Fruit fly (Drosophila melanogaster): ENCODE measurements around the gene CG3165.
A peak's percentile ranks its signal among the peaks of the same experiment; 100 is the strongest.

CG3165 gene

DNA sequence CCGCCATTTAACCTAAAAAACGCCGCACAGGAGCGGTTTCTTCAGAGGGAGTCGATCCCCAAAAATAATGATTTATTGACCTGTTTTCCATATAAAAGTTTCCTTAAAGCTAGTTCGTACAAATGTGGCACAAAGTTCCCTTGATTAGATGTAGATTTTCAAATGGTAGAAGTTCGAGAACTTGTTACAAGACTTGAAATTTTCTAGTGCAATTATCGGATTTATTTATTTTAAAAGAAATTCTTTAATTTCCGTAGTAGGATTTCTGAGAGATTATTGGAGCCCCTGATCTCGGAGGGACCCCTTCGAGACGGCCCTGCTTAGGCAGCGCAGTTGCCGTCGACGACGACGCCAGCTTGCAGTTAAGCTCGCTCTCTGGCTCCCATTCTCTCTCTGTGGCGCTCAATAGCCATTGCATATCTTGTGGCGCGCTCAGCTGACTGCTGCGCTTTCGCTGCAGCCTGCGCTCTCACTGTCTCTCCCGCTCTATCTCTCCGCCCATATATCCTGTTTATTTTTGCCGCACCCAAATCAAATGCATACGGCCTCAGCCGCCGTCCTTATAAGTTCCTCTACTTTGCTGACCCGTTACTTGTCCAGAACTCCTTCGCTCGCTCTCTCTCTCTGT, 19.3 kb upstream of the CG3165 start (continued):
- TF ChIP-seq dsf (GFP tag; optimal IDR thresholded peaks at IDR 0.05; ENCODE audit: borderline replicate concordance) (no peak), h (GFP tag; optimal IDR thresholded peaks at IDR 0.05) (peak; percentile 89), Dfd (GFP tag; optimal IDR thresholded peaks at IDR 0.05) (no peak), N (GFP tag; optimal IDR thresholded peaks at IDR 0.05) (no peak), dl (GFP tag; optimal IDR thresholded peaks at IDR 0.05; ENCODE audit: insufficient read depth in 1 of 2, partially characterized antibody in 2 of 2) (no peak), pan (optimal IDR thresholded peaks at IDR 0.05) (no peak), Dif (GFP tag; optimal IDR thresholded peaks at IDR 0.05; ENCODE audit: partially characterized antibody) (peak; percentile 61), jim (GFP tag; optimal IDR thresholded peaks at IDR 0.05) (no peak), Abd-B (GFP tag; optimal IDR thresholded peaks at IDR 0.05) (no peak), Myc (optimal IDR thresholded peaks at IDR 0.05) (no peak)

DNA sequence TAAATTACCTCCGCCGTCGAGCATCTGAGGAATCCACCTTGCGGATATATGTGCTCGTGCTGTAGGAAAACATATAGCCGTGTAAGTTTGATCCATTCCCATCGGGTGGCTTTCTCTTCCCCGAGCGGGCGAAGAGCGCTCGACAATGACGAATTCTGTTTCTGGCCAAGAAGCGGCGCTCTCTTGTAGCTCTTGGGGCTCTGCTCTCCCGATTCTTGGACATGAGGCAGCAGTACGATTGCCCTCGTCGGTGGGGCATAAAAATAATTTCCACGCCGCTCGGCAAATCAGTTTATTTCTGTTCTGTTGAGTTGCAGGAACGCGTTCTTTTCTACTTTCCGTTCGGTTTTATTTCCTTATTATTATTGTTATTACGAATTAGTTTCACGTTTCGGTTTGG, 18.1 kb upstream of the CG3165 start:
- TF ChIP-seq rgr (GFP tag; optimal IDR thresholded peaks at IDR 0.05): no peak
- peak; percentile 4 to 11 for TF ChIP-seq dl (GFP tag; optimal IDR thresholded peaks at IDR 0.05; ENCODE audit: insufficient read depth in 1 of 2, partially characterized antibody in 2 of 2)
- TF ChIP-seq sage (GFP tag; optimal IDR thresholded peaks at IDR 0.05): no peak
- TF ChIP-seq jim (GFP tag; optimal IDR thresholded peaks at IDR 0.05): no peak
- TF ChIP-seq Rel (GFP tag; optimal IDR thresholded peaks at IDR 0.05): no peak
- TF ChIP-seq Rel (tag; optimal IDR thresholded peaks at IDR 0.05): no peak

DNA sequence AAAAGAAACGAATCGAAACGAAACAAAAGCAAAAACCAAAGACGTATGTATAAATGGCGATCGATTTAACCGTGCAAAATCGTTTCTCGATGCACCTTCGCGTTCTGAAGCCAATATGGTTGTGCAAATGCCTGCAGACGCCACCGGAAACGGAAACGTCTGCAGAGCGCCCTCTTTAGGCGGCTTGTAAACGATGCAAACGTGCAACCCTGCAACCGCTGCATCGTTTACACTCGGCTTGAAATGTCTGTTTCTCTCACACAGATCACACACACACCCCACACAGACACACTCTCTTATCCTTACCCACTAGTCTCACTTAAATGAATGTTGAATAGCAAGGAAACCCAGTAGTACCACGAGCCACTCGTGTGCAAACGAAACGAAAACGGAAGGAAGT, 10.0 kb upstream of the CG3165 start:
- TF ChIP-seq CrebA (GFP tag; optimal IDR thresholded peaks at IDR 0.05; ENCODE audit: borderline replicate concordance) (no peak), CG32264 (GFP tag; optimal IDR thresholded peaks at IDR 0.05) (no peak), Jra (GFP tag; optimal IDR thresholded peaks at IDR 0.05) (no peak), Hnf4 (GFP tag; optimal IDR thresholded peaks at IDR 0.05) (no peak), fru (GFP tag; optimal IDR thresholded peaks at IDR 0.05) (no peak), GATAd (GFP tag; optimal IDR thresholded peaks at IDR 0.05) (no peak), h (GFP tag; optimal IDR thresholded peaks at IDR 0.05) (no peak), Hr83 (GFP tag; optimal IDR thresholded peaks at IDR 0.05; ENCODE audit: poor library complexity, severe bottlenecking) (no peak), Myc (optimal IDR thresholded peaks at IDR 0.05) (no peak)

DNA sequence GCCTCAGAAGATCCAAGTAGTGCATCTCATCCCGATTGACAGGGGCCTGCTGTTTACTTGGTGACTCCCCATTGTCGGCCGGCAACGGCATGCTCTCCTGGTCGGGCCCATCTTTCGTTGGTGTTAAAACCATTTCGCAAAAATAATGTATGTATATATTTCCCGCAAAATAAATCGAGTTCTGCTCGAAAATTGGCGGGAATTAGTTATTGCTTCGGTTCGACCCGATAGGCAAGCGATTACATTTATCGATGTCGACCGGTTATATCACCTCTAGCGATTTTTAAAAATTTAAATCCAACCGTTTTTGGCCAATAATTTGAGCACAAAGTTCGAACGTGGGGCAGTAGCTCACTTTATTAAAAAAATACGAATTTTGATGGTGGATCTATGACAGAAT, 7.5 kb upstream of the CG3165 start, which contains the start of gene Ts:
Gene Ts, minus strand, starts transcription at position 201 of the 400 bp plus-strand sequence.
- TF ChIP-seq HLH106 (tag; optimal IDR thresholded peaks at IDR 0.05) (no peak), h (GFP tag; optimal IDR thresholded peaks at IDR 0.05) (no peak), CG9705 (GFP tag; optimal IDR thresholded peaks at IDR 0.05) (no peak), pan (optimal IDR thresholded peaks at IDR 0.05) (no peak), psq (GFP tag; optimal IDR thresholded peaks at IDR 0.05) (no peak), brk (GFP tag; optimal IDR thresholded peaks at IDR 0.05) (no peak), Myc (optimal IDR thresholded peaks at IDR 0.05) (no peak), rgr (GFP tag; optimal IDR thresholded peaks at IDR 0.05) (no peak), ey (GFP tag; optimal IDR thresholded peaks at IDR 0.05) (no peak), lola (GFP tag; optimal IDR thresholded peaks at IDR 0.05) (no peak), Abd-B (GFP tag; optimal IDR thresholded peaks at IDR 0.05) (no peak), fru (GFP tag; optimal IDR thresholded peaks at IDR 0.05) (no peak), Jra (GFP tag; optimal IDR thresholded peaks at IDR 0.05) (no peak), sv (GFP tag; optimal IDR thresholded peaks at IDR 0.05) (no peak), sage (GFP tag; optimal IDR thresholded peaks at IDR 0.05) (no peak), Rel (GFP tag; optimal IDR thresholded peaks at IDR 0.05) (no peak), Rel (tag; optimal IDR thresholded peaks at IDR 0.05) (no peak), Hr78 (GFP tag; optimal IDR thresholded peaks at IDR 0.05) (no peak), dsf (GFP tag; optimal IDR thresholded peaks at IDR 0.05; ENCODE audit: borderline replicate concordance) (no peak)

DNA sequence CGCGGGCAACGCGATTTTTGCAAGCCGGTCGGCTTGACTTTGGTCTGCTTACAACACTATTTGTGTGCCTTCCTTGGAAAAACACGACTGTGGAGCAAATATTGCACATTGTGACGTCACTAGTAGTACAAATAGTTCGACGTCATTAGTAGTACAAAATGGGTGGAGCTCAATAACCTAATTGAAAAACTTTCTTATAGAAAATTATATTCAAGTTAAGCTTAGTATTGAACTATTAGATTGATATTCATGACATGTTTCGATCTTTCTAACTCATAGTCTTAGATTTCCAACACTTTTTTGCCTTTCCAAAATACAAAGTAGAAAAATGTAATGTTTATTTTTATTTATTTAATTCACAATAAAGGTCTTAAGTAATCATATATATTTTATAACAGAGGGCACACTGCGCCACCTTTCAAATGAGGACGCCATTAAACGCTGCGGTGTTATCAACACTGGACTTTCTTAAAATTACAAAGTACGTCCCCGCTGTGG, 4.4 kb upstream of the CG3165 start, which contains the start of the genes Rrp1 and gammaTub23C:
Gene Rrp1, minus strand, starts transcription at position 70 of the 498 bp plus-strand sequence.
Gene gammaTub23C, plus strand, starts transcription at position 453 of the 498 bp plus-strand sequence.
- TF ChIP-seq dsf (GFP tag; optimal IDR thresholded peaks at IDR 0.05; ENCODE audit: borderline replicate concordance) (peak; percentile 38), fru (GFP tag; optimal IDR thresholded peaks at IDR 0.05) (peak; percentile 83), Vsx2 (GFP tag; optimal IDR thresholded peaks at IDR 0.05; ENCODE audit: partially characterized antibody) (no peak), brk (GFP tag; optimal IDR thresholded peaks at IDR 0.05) (no peak), OdsH (GFP tag; optimal IDR thresholded peaks at IDR 0.05) (peak; percentile 88), Abd-B (GFP tag; optimal IDR thresholded peaks at IDR 0.05) (no peak), ey (GFP tag; optimal IDR thresholded peaks at IDR 0.05) (peak; percentile 81), GATAd (GFP tag; optimal IDR thresholded peaks at IDR 0.05) (peak; percentile 43), Dif (GFP tag; optimal IDR thresholded peaks at IDR 0.05; ENCODE audit: partially characterized antibody) (no peak), Mio (GFP tag; optimal IDR thresholded peaks at IDR 0.05) (no peak), Rel (GFP tag; optimal IDR thresholded peaks at IDR 0.05) (no peak), Rel (tag; optimal IDR thresholded peaks at IDR 0.05) (peak; percentile 89), Jra (GFP tag; optimal IDR thresholded peaks at IDR 0.05) (peak; percentile 78), sage (GFP tag; optimal IDR thresholded peaks at IDR 0.05) (no peak), CrebA (GFP tag; optimal IDR thresholded peaks at IDR 0.05; ENCODE audit: borderline replicate concordance) (no peak), CG32264 (GFP tag; optimal IDR thresholded peaks at IDR 0.05) (peak; percentile 18), sv (GFP tag; optimal IDR thresholded peaks at IDR 0.05) (peak; percentile 89), Dfd (GFP tag; optimal IDR thresholded peaks at IDR 0.05) (no peak), Hnf4 (GFP tag; optimal IDR thresholded peaks at IDR 0.05) (no peak), jim (GFP tag; optimal IDR thresholded peaks at IDR 0.05) (no peak), dmrt93B (GFP tag; optimal IDR thresholded peaks at IDR 0.05) (peak; percentile 93), Hr83 (GFP tag; optimal IDR thresholded peaks at IDR 0.05; ENCODE audit: poor library complexity, severe bottlenecking) (peak; percentile 39), Myc (optimal IDR thresholded peaks at IDR 0.05) (peak; percentile 55), HLH106 (tag; optimal IDR thresholded peaks at IDR 0.05) (peak; percentile 90), Hr78 (GFP tag; optimal IDR thresholded peaks at IDR 0.05) (no peak), woc (GFP tag; optimal IDR thresholded peaks at IDR 0.05) (peak; percentile 88), h (GFP tag; optimal IDR thresholded peaks at IDR 0.05) (peak; percentile 86), foxo (GFP tag; optimal IDR thresholded peaks at IDR 0.05) (peak in 1 of 2 experiments; percentile 91), Sp1 (GFP tag; optimal IDR thresholded peaks at IDR 0.05) (peak; percentile 90)

Data from whole organism, wandering third instar larva.